Worm (Caenorhabditis elegans) whole organism, L4 larva: ENCODE measurements around the gene npp-27.
A peak's percentile ranks its signal among the peaks of the same experiment; 100 is the strongest.
"Not testable (repeated sequence)": the region's sequence is repeated elsewhere in the genome, so short reads cannot be mapped to it uniquely, and the experiment has no call there.

ENCODE experiments used
- D1046.2 ChIP-seq: fragments of 200-800 bp; sonication (Bioruptor generic); IDR thresholded peaks from 2 replicates; pipeline ENCODE4 v1.3.6; 2022; ENCODE audit warnings: missing genetic modification characterization, missing compliant biosample characterization
- F37D6.2 ChIP-seq: sonication (generic microtip); optimal IDR thresholded peaks from 2 replicates; lab custom pipeline; 2016; ENCODE audit warnings: mild to moderate bottlenecking, missing genetic modification characterization, missing compliant biosample characterization
- F49E8.2 ChIP-seq: sonication (generic microtip); optimal IDR thresholded peaks from 2 replicates; lab custom pipeline; 2016; ENCODE audit warnings: missing compliant biosample characterization, mild to moderate bottlenecking, missing genetic modification characterization, borderline replicate concordance
- T20F7.1 ChIP-seq: fragments of 200-800 bp; sonication (Bioruptor generic); optimal IDR thresholded peaks from 2 replicates; lab custom pipeline; 2018; ENCODE audit warnings: mild to moderate bottlenecking, missing genetic modification characterization, missing compliant biosample characterization
- T26A8.4 ChIP-seq: fragments of 200-800 bp; sonication (Bioruptor generic); IDR thresholded peaks from 2 replicates; pipeline ENCODE4 v1.3.6; 2022; ENCODE audit warnings: missing genetic modification characterization, missing compliant biosample characterization
- Y48G9A.11 ChIP-seq: fragments of 200-800 bp; sonication (Bioruptor generic); IDR thresholded peaks from 2 replicates; pipeline ENCODE4 v1.3.6; 2022; ENCODE audit warnings: missing genetic modification reagents, missing genetic modification characterization, missing compliant biosample characterization
- Y75B8A.6 ChIP-seq: fragments of 200-800 bp; sonication (Bioruptor generic); IDR thresholded peaks from 2 replicates; pipeline ENCODE4 v1.3.6; 2022; ENCODE audit warnings: missing genetic modification reagents, missing genetic modification characterization, missing compliant biosample characterization
- ZK337.2 ChIP-seq: fragments of 200-800 bp; sonication (Bioruptor generic); IDR thresholded peaks from 2 replicates; pipeline ENCODE4 v1.3.6; 2022; ENCODE audit warnings: missing genetic modification reagents, missing genetic modification characterization, missing compliant biosample characterization
- aha-1 ChIP-seq: fragments of 150-350 bp; peaks from one replicate; lab custom pipeline; 2014; ENCODE audit warnings: missing biosample characterization, missing genetic modification characterization
- arid-1 ChIP-seq: fragments of 200-800 bp; sonication (Bioruptor generic); conservative IDR thresholded peaks from 2 replicates; pipeline ENCODE4 v1.3.6; 2022; ENCODE audit warnings: missing genetic modification reagents, missing genetic modification characterization, missing compliant biosample characterization
- ceh-20 ChIP-seq: fragments of 200-800 bp; sonication (Bioruptor generic); IDR thresholded peaks from 2 replicates; pipeline ENCODE4 v1.3.6; 2022; ENCODE audit warnings: missing genetic modification reagents, missing genetic modification characterization, missing compliant biosample characterization
- ceh-44 ChIP-seq: fragments of 200-800 bp; sonication (Bioruptor generic); IDR thresholded peaks from 2 replicates; pipeline ENCODE4 v1.3.6; 2022; ENCODE audit warnings: missing genetic modification reagents, missing genetic modification characterization, missing compliant biosample characterization
- ctbp-1 ChIP-seq: fragments of 200-800 bp; sonication (Bioruptor generic); IDR thresholded peaks from 2 replicates; pipeline ENCODE4 v1.3.6; 2022; ENCODE audit warnings: missing genetic modification reagents, missing genetic modification characterization, missing compliant biosample characterization
- daf-16 ChIP-seq, 3 experiments: sonication (generic microtip); optimal IDR thresholded peaks; 2 replicates each; lab custom pipeline; 2016 to 2017; ENCODE audit warnings: missing genetic modification characterization in 3 of 3, missing genetic modification reagents in 3 of 3, mild to moderate bottlenecking in 2 of 3, missing compliant biosample characterization in 2 of 3, missing biosample characterization in 1 of 3, moderate library complexity in 1 of 3
- dmd-6 ChIP-seq: fragments of 200-800 bp; sonication (Bioruptor generic); IDR thresholded peaks from 2 replicates; pipeline ENCODE4 v1.3.6; 2022; ENCODE audit warnings: missing genetic modification reagents, missing genetic modification characterization, missing compliant biosample characterization
- dmd-9 ChIP-seq: fragments of 200-800 bp; sonication (Bioruptor generic); IDR thresholded peaks from 2 replicates; pipeline ENCODE4 v1.3.6; 2022; ENCODE audit warnings: missing genetic modification reagents, missing genetic modification characterization, missing compliant biosample characterization
- dpl-1 ChIP-seq: fragments of 150-350 bp; optimal IDR thresholded peaks from 2 replicates; lab custom pipeline; 2014; ENCODE audit warnings: missing biosample characterization, missing genetic modification reagents, missing genetic modification characterization
- duxl-1 ChIP-seq: sonication (generic microtip); optimal IDR thresholded peaks from 2 replicates; lab custom pipeline; 2016; ENCODE audit warnings: mild to moderate bottlenecking, missing genetic modification characterization, moderate library complexity, missing compliant biosample characterization; ENCODE audit not compliant: poor library complexity
- dve-1 ChIP-seq: sonication (generic microtip); optimal IDR thresholded peaks from 2 replicates; lab custom pipeline; 2017; ENCODE audit warnings: antibody characterized with exemption, mild to moderate bottlenecking, missing genetic modification characterization, missing compliant biosample characterization; ENCODE audit not compliant: insufficient read depth
- egl-43 ChIP-seq: fragments of 200-800 bp; sonication (Bioruptor generic); IDR thresholded peaks from 2 replicates; pipeline ENCODE4 v1.3.6; 2022; ENCODE audit warnings: missing genetic modification reagents, missing genetic modification characterization, missing compliant biosample characterization
- hif-1 ChIP-seq, 2 experiments: sonication (generic microtip); optimal IDR thresholded peaks; 2 replicates each; lab custom pipeline; 2016 to 2017; ENCODE audit warnings: missing compliant biosample characterization in 2 of 2, missing genetic modification characterization in 2 of 2, missing genetic modification reagents in 2 of 2, missing genotype in 2 of 2, mild to moderate bottlenecking in 1 of 2
- hlh-11 ChIP-seq: fragments of 200-800 bp; sonication (Bioruptor generic); optimal IDR thresholded peaks from 2 replicates; lab custom pipeline; 2018; ENCODE audit warnings: mild to moderate bottlenecking, missing genetic modification characterization, missing compliant biosample characterization
- hlh-30 ChIP-seq: sonication (generic microtip); optimal IDR thresholded peaks from 2 replicates; lab custom pipeline; 2017; ENCODE audit warnings: antibody characterized with exemption, mild to moderate bottlenecking, missing genetic modification characterization, missing compliant biosample characterization; ENCODE audit not compliant: insufficient read depth
- hmg-1.1 ChIP-seq: fragments of 200-800 bp; sonication (Bioruptor generic); IDR thresholded peaks from 2 replicates; pipeline ENCODE4 v1.3.6; 2022; ENCODE audit warnings: missing genetic modification reagents, missing genetic modification characterization, missing compliant biosample characterization
- lim-7 ChIP-seq: fragments of 200-800 bp; sonication (Bioruptor generic); IDR thresholded peaks from 2 replicates; pipeline ENCODE4 v1.3.6; 2022; ENCODE audit warnings: missing genetic modification characterization, missing compliant biosample characterization
- lin-1 ChIP-seq: fragments of 200-800 bp; sonication (Bioruptor generic); IDR thresholded peaks from 2 replicates; pipeline ENCODE4 v1.3.6; 2022; ENCODE audit warnings: missing genetic modification reagents, missing genetic modification characterization, missing compliant biosample characterization
- lin-13 ChIP-seq: fragments of 150-350 bp; optimal IDR thresholded peaks from 2 replicates; lab custom pipeline; 2014; ENCODE audit warnings: missing biosample characterization, missing genetic modification reagents, missing genetic modification characterization
- lin-38 ChIP-seq: fragments of 200-800 bp; sonication (Bioruptor generic); IDR thresholded peaks from 2 replicates; pipeline ENCODE4 v1.3.6; 2022; ENCODE audit warnings: missing genetic modification reagents, missing genetic modification characterization, missing compliant biosample characterization
- lsy-2 ChIP-seq, 2 experiments: fragments of 150-350 bp in 1 of 2; sonication (generic microtip) in 1 of 2; optimal IDR thresholded peaks; 2 replicates each; lab custom pipeline; 2014 to 2017; ENCODE audit warnings: missing biosample characterization in 2 of 2, missing genetic modification characterization in 2 of 2
- madf-5 ChIP-seq, 2 experiments: fragments of 200-800 bp; sonication (Bioruptor generic); IDR thresholded peaks; 2 replicates each; pipeline ENCODE4 v1.3.6; 2022; ENCODE audit warnings: missing compliant biosample characterization in 2 of 2, missing genetic modification characterization in 2 of 2
- madf-9 ChIP-seq: fragments of 200-800 bp; sonication (Bioruptor generic); conservative IDR thresholded peaks from 2 replicates; pipeline ENCODE4 v1.3.6; 2022; ENCODE audit warnings: missing genetic modification reagents, missing genetic modification characterization, missing compliant biosample characterization
- mdl-1 ChIP-seq, 2 experiments: fragments of 150-350 bp in 1 of 2; sonication (generic microtip) in 1 of 2; optimal IDR thresholded peaks; 2 replicates each; lab custom pipeline; 2014 to 2017; ENCODE audit warnings: missing biosample characterization in 2 of 2, missing genetic modification characterization in 2 of 2
- mep-1 ChIP-seq: fragments of 150-350 bp; sonication (generic microtip); optimal IDR thresholded peaks from 3 replicates; lab custom pipeline; 2014; ENCODE audit warnings: missing biosample characterization, missing genetic modification characterization
- mes-2 ChIP-seq: sonication (generic microtip); optimal IDR thresholded peaks from 2 replicates; lab custom pipeline; 2016; ENCODE audit warnings: missing genotype, mild to moderate bottlenecking, missing genetic modification characterization, missing compliant biosample characterization; ENCODE audit not compliant: poor library complexity, severe bottlenecking
- mxl-3 ChIP-seq: fragments of 200-800 bp; sonication (Bioruptor generic); optimal IDR thresholded peaks from 2 replicates; lab custom pipeline; 2018; ENCODE audit warnings: mild to moderate bottlenecking, missing genetic modification characterization, missing compliant biosample characterization
- nhr-28 ChIP-seq: fragments of 150-350 bp; optimal IDR thresholded peaks from 2 replicates; lab custom pipeline; 2014; ENCODE audit warnings: missing biosample characterization, missing genetic modification characterization
- nhr-6 ChIP-seq: fragments of 150-350 bp; optimal IDR thresholded peaks from 2 replicates; lab custom pipeline; 2014; ENCODE audit warnings: missing biosample characterization, missing genetic modification characterization
- rbr-2 ChIP-seq: sonication (generic microtip); optimal IDR thresholded peaks from 2 replicates; lab custom pipeline; 2016; ENCODE audit warnings: missing genotype, missing genetic modification characterization, missing compliant biosample characterization
- saeg-2 ChIP-seq: fragments of 200-800 bp; sonication (Bioruptor generic); IDR thresholded peaks from 2 replicates; pipeline ENCODE4 v1.3.6; 2022; ENCODE audit warnings: missing genetic modification reagents, missing genetic modification characterization, missing compliant biosample characterization
- snpc-1.2 ChIP-seq: fragments of 200-800 bp; sonication (Bioruptor generic); IDR thresholded peaks from 2 replicates; pipeline ENCODE4 v1.3.6; 2022; ENCODE audit warnings: missing genetic modification reagents, missing genetic modification characterization, missing compliant biosample characterization
- spr-1 ChIP-seq: sonication (generic microtip); optimal IDR thresholded peaks from 2 replicates; lab custom pipeline; 2016; ENCODE audit warnings: mild to moderate bottlenecking, missing genetic modification characterization, missing compliant biosample characterization
- tra-1 ChIP-seq: fragments of 200-800 bp; sonication (Bioruptor generic); IDR thresholded peaks from 2 replicates; pipeline ENCODE4 v1.3.6; 2022; ENCODE audit warnings: missing genetic modification reagents, missing genetic modification characterization, missing compliant biosample characterization
- unc-130 ChIP-seq: sonication (generic microtip); optimal IDR thresholded peaks from 2 replicates; lab custom pipeline; 2016; ENCODE audit warnings: missing genetic modification reagents, missing genetic modification characterization, missing compliant biosample characterization
- unc-62 ChIP-seq, 3 experiments: fragments of 150-350 bp in 1 of 3; sonication (generic microtip); optimal IDR thresholded peaks in 2 of 3; peaks in 1 of 3; 1 replicate in 1 of 3; 2 replicates in 2 of 3; lab custom pipeline; 2014 to 2017; ENCODE audit warnings: missing biosample characterization in 3 of 3, missing genetic modification characterization in 3 of 3, missing genetic modification reagents in 3 of 3, missing genotype in 1 of 3
- vab-7 ChIP-seq: fragments of 200-800 bp; sonication (Bioruptor generic); IDR thresholded peaks from 2 replicates; pipeline ENCODE4 v1.3.6; 2022; ENCODE audit warnings: missing genetic modification reagents, missing genetic modification characterization, missing compliant biosample characterization
- zfp-3 ChIP-seq: fragments of 200-800 bp; sonication (Bioruptor generic); conservative IDR thresholded peaks from 2 replicates; pipeline ENCODE4 v1.3.6; 2022; ENCODE audit warnings: missing genetic modification reagents, missing genetic modification characterization, missing compliant biosample characterization

npp-27 gene

ce11 chrIV:7946899-7947499 lies 37.0 kb upstream of the npp-27 start, which contains the start of gene F20D12.12:
Gene F20D12.12, plus strand, starts transcription at chrIV:7947440.
- TF ChIP-seq snpc-1.2: peak; percentile 85
- TF ChIP-seq ZK337.2 (GFP tag; lab: Robert Waterston, UW): peak; percentile 85
- peak; percentile 45 for TF ChIP-seq mep-1 (tag; lab: Kevin White, UChicago)
- peak; percentile 48 for TF ChIP-seq hlh-30 (tag; lab: Kevin White, UChicago)
- TF ChIP-seq duxl-1: peak; percentile 5
- peak; percentile 71; the same call in 1 of the 2 replicates for TF ChIP-seq dmd-9 (GFP tag; lab: Robert Waterston, UW)
- peak; percentile 85 for TF ChIP-seq dmd-6 (GFP tag; lab: Robert Waterston, UW)
- TF ChIP-seq hmg-1.1 (GFP tag; lab: Robert Waterston, UW): peak; percentile 94
- peak; percentile 29 for TF ChIP-seq spr-1 (tag; lab: Kevin White, UChicago)
- peak; percentile 81 for TF ChIP-seq T26A8.4
- peak; percentile 87; the same call in 1 of the 2 replicates for TF ChIP-seq tra-1 (GFP tag; lab: Robert Waterston, UW)
- TF ChIP-seq ceh-20 (GFP tag; lab: Robert Waterston, UW): peak; percentile 90
- peak; percentile 87 for TF ChIP-seq ctbp-1 (GFP tag; lab: Robert Waterston, UW)
- peak; percentile 52 for TF ChIP-seq F49E8.2 (tag; lab: Kevin White, UChicago)
- peak; percentile 91 for TF ChIP-seq lin-38 (GFP tag; lab: Robert Waterston, UW)
- peak; percentile 80; the same call in 1 of the 2 replicates for TF ChIP-seq D1046.2 (GFP tag; lab: Robert Waterston, UW)
- TF ChIP-seq unc-130 (GFP tag; lab: Kevin White, UChicago): peak; percentile 83
- peak; percentile 70 to 96 for TF ChIP-seq lsy-2 (tag; optimal IDR thresholded peaks at IDR 0.05; lab: Kevin White, UChicago)
- peak; percentile 73 for TF ChIP-seq dpl-1 (GFP tag; lab: Kevin White, UChicago)
- peak; percentile 74 for TF ChIP-seq rbr-2 (tag; lab: Kevin White, UChicago)
- TF ChIP-seq F37D6.2: peak; percentile 27
- peak in 1 of 2 experiments; percentile 68; a peak in 1 of 4 replicates for TF ChIP-seq madf-5 (GFP tag; IDR thresholded peaks at IDR 0.05; lab: Robert Waterston, UW)
- peak; percentile 68 for TF ChIP-seq hlh-11 (tag; lab: Kevin White, UChicago)
- TF ChIP-seq saeg-2 (GFP tag; lab: Robert Waterston, UW): 0 out of 2 replicates have a peak, but pooled peaks have one; percentile 62
- peak; percentile 30 for TF ChIP-seq mxl-3 (GFP tag; lab: Kevin White, UChicago)
- TF ChIP-seq vab-7 (GFP tag; lab: Robert Waterston, UW): peak; percentile 96
- TF ChIP-seq ceh-44: peak; percentile 96
- 0 out of 2 replicates have a peak, but pooled peaks have one; percentile 39 for TF ChIP-seq Y75B8A.6 (GFP tag; lab: Robert Waterston, UW)
- TF ChIP-seq arid-1 (GFP tag; lab: Robert Waterston, UW): peak; percentile 87
- peak; percentile 32 for TF ChIP-seq lin-13 (GFP tag; lab: Kevin White, UChicago)
- TF ChIP-seq egl-43 (GFP tag; lab: Robert Waterston, UW): peak; percentile 86
- peak in 1 of 2 experiments; percentile 45 for TF ChIP-seq unc-62 (GFP tag; optimal IDR thresholded peaks at IDR 0.05 in 1 of 2; lab: Kevin White, UChicago)
- TF ChIP-seq unc-62 (tag; optimal IDR thresholded peaks at IDR 0.05; lab: Kevin White, UChicago); daf-16 (GFP tag; optimal IDR thresholded peaks at IDR 0.05; lab: Kevin White, UChicago): not testable (repeated sequence)
- TF ChIP-seq lin-1: peak; percentile 85
- peak; percentile 13 for TF ChIP-seq daf-16 (tag; optimal IDR thresholded peaks at IDR 0.05; lab: Kevin White, UChicago)
- TF ChIP-seq zfp-3 (GFP tag; lab: Robert Waterston, UW): peak; percentile 80
- peak in 1 of 2 experiments; percentile 64 for TF ChIP-seq mdl-1 (tag; optimal IDR thresholded peaks at IDR 0.05; lab: Kevin White, UChicago)
- peak; percentile 54 for TF ChIP-seq dve-1 (tag; lab: Kevin White, UChicago)
- peak; percentile 95 for TF ChIP-seq aha-1 (tag; lab: Kevin White, UChicago)
- TF ChIP-seq nhr-6 (tag; lab: Kevin White, UChicago): peak; percentile 68
- peak; percentile 4 for TF ChIP-seq nhr-28 (tag; lab: Kevin White, UChicago)
- peak; percentile 83 for TF ChIP-seq Y48G9A.11 (GFP tag; lab: Robert Waterston, UW)
- TF ChIP-seq hif-1 (tag; optimal IDR thresholded peaks at IDR 0.05; lab: Kevin White, UChicago): peak in 1 of 2 experiments; percentile 49
- peak; percentile 50; the same call in 1 of the 2 replicates for TF ChIP-seq lim-7 (GFP tag; lab: Robert Waterston, UW)
- peak; percentile 79 for TF ChIP-seq T20F7.1
- TF ChIP-seq mes-2 (tag; lab: Kevin White, UChicago): peak; percentile 91
- TF ChIP-seq madf-9: peak; percentile 71; the same call in 1 of the 2 replicates
